Worm (Caenorhabditis elegans): ENCODE measurements around the gene Y71H2B.4.

Gene Y71H2B.4

ce11 chrIII:2641659-2642058 is 22.9 kb downstream of the Y71H2B.4 start:
- TF ChIP-seq sem-4 (tag; optimal IDR thresholded peaks at IDR 0.05) (no peak), blmp-1 (tag; optimal IDR thresholded peaks at IDR 0.05; ENCODE audit: insufficient read depth) (no peak), nhr-11 (tag; optimal IDR thresholded peaks at IDR 0.05) (no peak), ztf-4 (tag; optimal IDR thresholded peaks at IDR 0.05) (no peak), crh-2 (tag; optimal IDR thresholded peaks at IDR 0.05) (no peak), fos-1 (tag; optimal IDR thresholded peaks at IDR 0.05) (no peak), mbf-1 (tag; optimal IDR thresholded peaks at IDR 0.05) (no peak), snpc-4 (tag; optimal IDR thresholded peaks at IDR 0.05) (no peak), mab-5 (tag; optimal IDR thresholded peaks at IDR 0.05) (no peak), ztf-1 (GFP tag; conservative IDR thresholded peaks at IDR 0.05) (no peak), nhr-6 (tag; optimal IDR thresholded peaks at IDR 0.05) (no peak), sma-9 (GFP tag; optimal IDR thresholded peaks at IDR 0.05) (no peak), sma-9 (tag; optimal IDR thresholded peaks at IDR 0.05) (no peak), gmeb-1 (tag; optimal IDR thresholded peaks at IDR 0.05) (no peak), ama-1 (optimal IDR thresholded peaks at IDR 0.05) (no peak)

ce11 chrIII:2647194-2647925 is 28.6 kb downstream of the Y71H2B.4 start:
- TF ChIP-seq nhr-12 (tag; optimal IDR thresholded peaks at IDR 0.05) (no peak), sma-9 (GFP tag; optimal IDR thresholded peaks at IDR 0.05) (peak; percentile 37), sma-9 (tag; optimal IDR thresholded peaks at IDR 0.05) (no peak), crh-2 (tag; optimal IDR thresholded peaks at IDR 0.05) (peak; percentile 21), fos-1 (tag; optimal IDR thresholded peaks at IDR 0.05) (peak; percentile 84)

- TF ChIP-seq nhr-237 (tag; optimal IDR thresholded peaks at IDR 0.05) (no peak), fos-1 (tag; optimal IDR thresholded peaks at IDR 0.05) (peak; percentile 29), sma-3 (GFP tag; optimal IDR thresholded peaks at IDR 0.05) (peak; percentile 20), unc-39 (tag; optimal IDR thresholded peaks at IDR 0.05) (no peak), nhr-77 (tag; optimal IDR thresholded peaks at IDR 0.05) (no peak), sma-9 (GFP tag; optimal IDR thresholded peaks at IDR 0.05) (no peak), sma-9 (tag; optimal IDR thresholded peaks at IDR 0.05) (no peak), R02D3.7 (tag; optimal IDR thresholded peaks at IDR 0.05) (no peak), ztf-1 (GFP tag; conservative IDR thresholded peaks at IDR 0.05) (no peak), C34F6.9 (tag; optimal IDR thresholded peaks at IDR 0.05) (no peak)
Measured at ce11 chrIII:2651519-2651918, 32.8 kb downstream of the Y71H2B.4 start.

ce11 chrIII:2652704-2653566 is 34.2 kb downstream of the Y71H2B.4 start:
- TF ChIP-seq F13H6.1 (tag; optimal IDR thresholded peaks at IDR 0.05) (peak; percentile 32), lin-11 (tag; optimal IDR thresholded peaks at IDR 0.05) (no peak)

ce11 chrIII:2656168-2656567 is 37.4 kb downstream of the Y71H2B.4 start:
- TF ChIP-seq fos-1 (tag; optimal IDR thresholded peaks at IDR 0.05) (peak; percentile 20), nhr-11 (tag; optimal IDR thresholded peaks at IDR 0.05) (no peak), nhr-21 (tag; optimal IDR thresholded peaks at IDR 0.05) (peak; percentile 14), sma-3 (GFP tag; optimal IDR thresholded peaks at IDR 0.05) (peak; percentile 32)

- no peak for TF ChIP-seq sma-9 (GFP tag; optimal IDR thresholded peaks at IDR 0.05)
- no peak for TF ChIP-seq sma-9 (tag; optimal IDR thresholded peaks at IDR 0.05)
- TF ChIP-seq mbf-1 (tag; optimal IDR thresholded peaks at IDR 0.05), result no peak
- TF ChIP-seq nhr-23 (tag; optimal IDR thresholded peaks at IDR 0.05), result no peak
- TF ChIP-seq lin-11 (tag; optimal IDR thresholded peaks at IDR 0.05), result no peak
Measured at ce11 chrIII:2657783-2658182, 39.0 kb downstream of the Y71H2B.4 start, which contains the start of gene let-805. TSS of gene let-805 (plus strand) at chrIII:2658083.
